Fruit fly (Drosophila melanogaster): ENCODE data around the gene CG42359.

dm6 chr3R:19150856-19151651 lies 11.0 kb downstream of the CG42359 start:
- no peak for TF ChIP-seq CG10669 (GFP tag; optimal IDR thresholded peaks at IDR 0.05)
- TF ChIP-seq CG6276 (GFP tag; optimal IDR thresholded peaks at IDR 0.05), result no peak
- TF ChIP-seq salr (GFP tag; optimal IDR thresholded peaks at IDR 0.05), result no peak
